Fruit fly (Drosophila melanogaster) whole organism: ENCODE measurements around the gene Keap1.

Experiments used
- CG8478 ChIP-seq: fragments of >200 bp; optimal IDR thresholded peaks from 2 replicates; lab custom pipeline; 2018; ENCODE audit warnings: inconsistent platforms
- Dll ChIP-seq: fragments of >200 bp; optimal IDR thresholded peaks from 2 replicates; lab custom pipeline; 2017
- psq ChIP-seq: fragments of >200 bp; optimal IDR thresholded peaks from 2 replicates; lab custom pipeline; 2017

DNA sequence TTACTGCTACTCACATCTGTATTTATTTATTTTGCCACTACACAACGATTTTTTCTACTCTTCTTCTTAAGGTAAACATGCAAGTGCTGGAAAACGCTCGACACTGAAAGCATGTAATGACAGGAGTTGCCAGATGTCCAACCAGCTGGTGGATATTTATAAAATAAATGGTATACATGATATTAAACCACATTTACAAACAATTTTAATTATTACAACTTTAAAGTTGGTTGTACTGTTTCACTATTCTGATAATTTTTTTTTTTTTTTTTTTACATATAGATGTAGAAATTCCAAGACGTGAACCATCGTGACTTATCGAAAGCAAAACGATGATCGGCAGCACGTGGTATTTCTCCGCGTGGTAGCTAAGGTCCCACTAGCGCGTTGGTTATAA, at the start of gene Keap1, which contains the start of gene kuk:
- TF ChIP-seq CG8478 (lab: Kevin White, UChicago) (no peak), Dll (lab: Kevin White, UChicago) (no peak), psq (lab: Kevin White, UChicago) (no peak)
